Worm (Caenorhabditis elegans): ENCODE data around the gene R10H10.4.

R10H10.4 gene

DNA sequence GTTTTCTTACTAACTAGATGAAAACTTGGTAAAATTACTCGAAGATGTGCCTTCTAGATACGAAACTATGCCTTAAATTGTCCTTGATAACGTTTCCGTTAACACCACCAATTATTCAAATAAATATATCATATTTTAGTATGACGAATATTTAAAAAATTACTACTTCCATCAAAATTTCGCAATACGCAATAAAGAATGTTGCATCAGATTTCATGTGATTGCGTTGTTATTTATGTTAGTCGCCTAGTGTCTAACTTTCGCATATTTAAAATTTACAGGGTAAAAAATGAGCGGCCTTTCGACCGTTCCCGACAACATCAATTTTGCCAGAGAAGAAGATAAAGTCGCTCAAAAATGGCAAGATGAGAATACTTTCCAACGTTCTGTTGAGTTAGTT lies 26.4 kb downstream of the R10H10.4 start, which contains the start of gene iars-1:
Gene iars-1, plus strand, starts transcription at position 276 of the 400 bp plus-strand sequence.
- TF ChIP-seq nhr-21 (tag; optimal IDR thresholded peaks at IDR 0.05) (no peak), nhr-129 (tag; optimal IDR thresholded peaks at IDR 0.05) (peak; percentile 11), R02D3.7 (tag; optimal IDR thresholded peaks at IDR 0.05) (no peak), lsy-2 (tag; optimal IDR thresholded peaks at IDR 0.05) (no peak)

DNA sequence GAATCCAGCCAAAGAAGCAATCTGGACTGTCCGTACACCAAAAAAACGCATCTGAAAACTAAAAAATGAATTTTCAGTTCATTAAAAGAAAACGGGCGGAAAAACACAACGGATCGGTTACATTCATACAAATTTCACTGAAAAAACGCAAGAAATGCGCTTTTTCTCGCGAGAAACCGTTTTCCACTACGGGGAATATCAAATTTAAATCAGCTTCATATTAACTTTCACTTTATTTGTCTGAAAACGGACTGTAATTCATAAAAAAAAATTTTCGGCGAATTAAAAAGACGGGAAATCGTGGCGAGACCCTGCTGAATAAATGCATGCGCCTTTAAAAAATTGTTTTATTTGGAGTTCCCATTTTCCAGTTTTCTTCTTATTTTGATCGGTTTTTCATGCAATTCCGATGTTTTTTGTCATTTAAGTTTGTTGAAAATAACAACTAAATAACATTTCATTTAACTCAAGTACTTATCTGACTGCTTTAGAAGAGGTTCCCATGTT lies 27.0 kb downstream of the R10H10.4 start, which contains the start of gene pges-2:
Gene pges-2, minus strand, starts transcription at position 51 of the 507 bp plus-strand sequence.
- TF ChIP-seq ztf-4 (tag; optimal IDR thresholded peaks at IDR 0.05) (no peak), lsy-2 (tag; optimal IDR thresholded peaks at IDR 0.05) (peak in 1 of 2 experiments; percentile 62), nhr-23 (tag; optimal IDR thresholded peaks at IDR 0.05) (no peak), fos-1 (tag; optimal IDR thresholded peaks at IDR 0.05) (no peak), alr-1 (tag; optimal IDR thresholded peaks at IDR 0.05) (no peak), nhr-25 (tag; optimal IDR thresholded peaks at IDR 0.05) (no peak), sem-4 (tag; optimal IDR thresholded peaks at IDR 0.05) (no peak), F13H6.1 (tag; optimal IDR thresholded peaks at IDR 0.05) (no peak), nhr-10 (tag; optimal IDR thresholded peaks at IDR 0.05) (no peak), gmeb-1 (tag; optimal IDR thresholded peaks at IDR 0.05) (no peak), unc-55 (GFP tag; optimal IDR thresholded peaks at IDR 0.05) (peak; percentile 58), C34F6.9 (tag; optimal IDR thresholded peaks at IDR 0.05) (peak; percentile 53), nhr-11 (tag; optimal IDR thresholded peaks at IDR 0.05) (no peak), nhr-77 (tag; optimal IDR thresholded peaks at IDR 0.05) (no peak), crh-2 (tag; optimal IDR thresholded peaks at IDR 0.05) (no peak)

DNA sequence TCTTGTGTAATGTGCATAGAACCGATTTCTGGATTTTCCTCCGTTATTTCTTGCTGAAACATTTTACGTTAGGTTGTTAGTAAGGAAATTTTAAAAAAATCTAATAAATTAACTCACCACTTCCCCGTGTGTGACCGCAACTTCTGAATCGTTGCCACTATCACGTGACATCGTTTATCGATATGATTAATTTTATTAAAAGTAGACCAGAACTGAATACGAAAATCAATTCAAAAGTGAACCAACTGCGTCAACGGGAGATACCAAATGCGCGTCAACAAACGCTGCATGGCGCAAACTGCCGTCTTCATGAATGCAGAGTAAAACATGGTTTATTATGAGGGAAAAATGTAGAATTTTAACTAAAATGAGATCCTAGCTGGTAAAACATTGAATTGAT lies 28.7 kb downstream of the R10H10.4 start, which contains the start of gene sir-2.1:
Gene sir-2.1, minus strand, starts transcription at position 212 of the 400 bp plus-strand sequence.
- TF ChIP-seq zag-1 (tag; optimal IDR thresholded peaks at IDR 0.05) (no peak), nhr-77 (tag; optimal IDR thresholded peaks at IDR 0.05) (no peak), blmp-1 (tag; optimal IDR thresholded peaks at IDR 0.05; ENCODE audit: insufficient read depth) (no peak), Y55F3AM.14 (GFP tag; optimal IDR thresholded peaks at IDR 0.05) (no peak), ceh-82 (tag; optimal IDR thresholded peaks at IDR 0.05) (no peak), nhr-6 (tag; optimal IDR thresholded peaks at IDR 0.05) (no peak), gmeb-1 (tag; optimal IDR thresholded peaks at IDR 0.05) (peak; percentile 67), lin-11 (tag; optimal IDR thresholded peaks at IDR 0.05) (no peak), lin-39 (tag; optimal IDR thresholded peaks at IDR 0.05) (no peak), unc-62 (GFP tag; optimal IDR thresholded peaks at IDR 0.05) (no peak), F13H6.1 (tag; optimal IDR thresholded peaks at IDR 0.05) (peak; percentile 40), nhr-12 (tag; optimal IDR thresholded peaks at IDR 0.05) (no peak), sma-3 (GFP tag; optimal IDR thresholded peaks at IDR 0.05) (peak; percentile 49), aly-2 (tag; optimal IDR thresholded peaks at IDR 0.05) (no peak), nhr-25 (tag; optimal IDR thresholded peaks at IDR 0.05) (peak; percentile 29), nhr-129 (tag; optimal IDR thresholded peaks at IDR 0.05) (peak; percentile 54), mab-5 (tag; optimal IDR thresholded peaks at IDR 0.05) (no peak), unc-39 (tag; optimal IDR thresholded peaks at IDR 0.05) (no peak), lin-13 (GFP tag; optimal IDR thresholded peaks at IDR 0.05) (no peak), elt-3 (tag; optimal IDR thresholded peaks at IDR 0.05) (no peak), C34F6.9 (tag; optimal IDR thresholded peaks at IDR 0.05) (peak; percentile 64), snpc-4 (tag; optimal IDR thresholded peaks at IDR 0.05) (no peak), ztf-1 (GFP tag; conservative IDR thresholded peaks at IDR 0.05) (no peak), lsy-2 (tag; optimal IDR thresholded peaks at IDR 0.05) (peak in 1 of 2 experiments; percentile 69), egl-27 (tag; optimal IDR thresholded peaks at IDR 0.05) (no peak), sem-4 (tag; optimal IDR thresholded peaks at IDR 0.05) (no peak), ZK546.5 (tag; optimal IDR thresholded peaks at IDR 0.05) (no peak), ama-1 (optimal IDR thresholded peaks at IDR 0.05) (no peak), unc-55 (GFP tag; optimal IDR thresholded peaks at IDR 0.05) (peak; percentile 54), sma-9 (GFP tag; optimal IDR thresholded peaks at IDR 0.05) (peak; percentile 53), sma-9 (tag; optimal IDR thresholded peaks at IDR 0.05) (no peak), crh-2 (tag; optimal IDR thresholded peaks at IDR 0.05) (peak; percentile 83), nhr-10 (tag; optimal IDR thresholded peaks at IDR 0.05) (no peak)

All from whole organism, L2 larva.